Fruit fly (Drosophila melanogaster) whole organism, embryonic: ENCODE measurements around the gene Slu7.

Experiments used
- Atf6 ChIP-seq: fragments of 200-800 bp; sonication (Bioruptor generic); IDR thresholded peaks from 2 replicates; pipeline ENCODE4 v1.3.6; 2022; ENCODE audit warnings: missing biosample characterization, missing genetic modification characterization
- BEAF-32 ChIP-seq: fragments of 200-800 bp; sonication (Bioruptor generic); optimal IDR thresholded peaks from 3 replicates; lab custom pipeline; 2017; ENCODE audit warnings: missing biosample characterization, missing genetic modification characterization, mild to moderate bottlenecking, moderate library complexity, missing genetic modification reagents
- CG10366 ChIP-seq: fragments of 200-800 bp; sonication (Bioruptor generic); IDR thresholded peaks from 2 replicates; pipeline ENCODE4 v1.3.6; 2022; ENCODE audit warnings: missing biosample characterization, missing genetic modification characterization
- CG11695 ChIP-seq: fragments of 200-800 bp; sonication (Bioruptor generic); IDR thresholded peaks from 3 replicates; pipeline ENCODE4 v1.3.6; 2022; ENCODE audit warnings: missing biosample characterization, missing genetic modification characterization
- CG12659 ChIP-seq: fragments of 200-800 bp; sonication (Bioruptor generic); optimal IDR thresholded peaks from 3 replicates; lab custom pipeline; 2017; ENCODE audit warnings: mild to moderate bottlenecking, missing biosample characterization, missing genetic modification reagents, missing genetic modification characterization
- CG12942 ChIP-seq: fragments of 200-800 bp; sonication (Bioruptor generic); optimal IDR thresholded peaks from 3 replicates; lab custom pipeline; 2016; ENCODE audit warnings: missing biosample characterization, missing genetic modification characterization
- CG14050 ChIP-seq: fragments of 200-800 bp; sonication (Bioruptor generic); IDR thresholded peaks from 3 replicates; pipeline ENCODE4 v1.3.6; 2022; ENCODE audit warnings: missing biosample characterization, missing genetic modification characterization
- CG15073 ChIP-seq: fragments of 200-800 bp; sonication (Bioruptor generic); optimal IDR thresholded peaks from 2 replicates; lab custom pipeline; 2016; ENCODE audit warnings: missing biosample characterization, missing genetic modification characterization
- CG15269 ChIP-seq: fragments of 200-800 bp; sonication (Bioruptor generic); optimal IDR thresholded peaks from 2 replicates; lab custom pipeline; 2018; ENCODE audit warnings: missing biosample characterization, mild to moderate bottlenecking, missing genetic modification characterization, moderate library complexity
- CG30020 ChIP-seq: fragments of 200-800 bp; optimal IDR thresholded peaks from 2 replicates; lab custom pipeline; 2019; ENCODE audit warnings: missing biosample characterization, mild to moderate bottlenecking, missing genetic modification characterization, moderate library complexity
- CG3726 ChIP-seq: fragments of 200-800 bp; sonication (Bioruptor generic); IDR thresholded peaks from 3 replicates; pipeline ENCODE4, ENCODE4 v1.3.6; 2022; ENCODE audit warnings: missing biosample characterization, missing genetic modification characterization
- CG4424 ChIP-seq: fragments of 200-800 bp; sonication (Bioruptor generic); optimal IDR thresholded peaks from 3 replicates; lab custom pipeline; 2016; ENCODE audit warnings: missing biosample characterization, missing genetic modification characterization
- CG4854 ChIP-seq: fragments of 200-800 bp; sonication (Bioruptor generic); optimal IDR thresholded peaks from 2 replicates; lab custom pipeline; 2016; ENCODE audit warnings: missing biosample characterization, missing genetic modification characterization, inconsistent platforms
- CG6175 ChIP-seq: fragments of 200-800 bp; sonication (Bioruptor generic); IDR thresholded peaks from 3 replicates; pipeline ENCODE4 v1.3.6; 2022; ENCODE audit warnings: missing biosample characterization, missing genetic modification characterization
- CG6765 ChIP-seq: fragments of 200-800 bp; sonication (Bioruptor generic); optimal IDR thresholded peaks from 3 replicates; lab custom pipeline; 2017; ENCODE audit warnings: missing biosample characterization, mild to moderate bottlenecking, missing genetic modification characterization
- CG7271 ChIP-seq: fragments of 200-800 bp; sonication (Bioruptor generic); optimal IDR thresholded peaks from 2 replicates; lab custom pipeline; 2018; ENCODE audit warnings: missing biosample characterization, mild to moderate bottlenecking, missing genetic modification characterization, moderate library complexity
- CG7987 ChIP-seq: fragments of 200-800 bp; sonication (Bioruptor generic); optimal IDR thresholded peaks from 2 replicates; lab custom pipeline; 2018; ENCODE audit warnings: missing biosample characterization, mild to moderate bottlenecking, missing genetic modification characterization, moderate library complexity
- CG8359 ChIP-seq: fragments of 200-800 bp; sonication (Bioruptor generic); optimal IDR thresholded peaks from 2 replicates; lab custom pipeline; 2017; ENCODE audit warnings: missing biosample characterization, mild to moderate bottlenecking, missing genetic modification characterization, borderline replicate concordance
- CG8388 ChIP-seq: fragments of 200-800 bp; sonication (Bioruptor generic); optimal IDR thresholded peaks from 2 replicates; lab custom pipeline; 2019; ENCODE audit warnings: missing biosample characterization, mild to moderate bottlenecking, missing genetic modification characterization, moderate library complexity
- CG8944 ChIP-seq: fragments of 200-800 bp; sonication (Bioruptor generic); optimal IDR thresholded peaks from 3 replicates; lab custom pipeline; 2016; ENCODE audit warnings: missing biosample characterization, missing genetic modification characterization
- Chrac-16 ChIP-seq: fragments of 200-800 bp; sonication (Bioruptor generic); optimal IDR thresholded peaks from 3 replicates; lab custom pipeline; 2016; ENCODE audit warnings: missing biosample characterization, missing genetic modification characterization
- CoRest ChIP-seq: fragments of 200-800 bp; sonication (Bioruptor generic); optimal IDR thresholded peaks from 3 replicates; lab custom pipeline; 2018; ENCODE audit warnings: missing biosample characterization, mild to moderate bottlenecking, missing genetic modification characterization, moderate library complexity
- CrebB ChIP-seq: fragments of 200-800 bp; sonication (Bioruptor generic); optimal IDR thresholded peaks from 3 replicates; lab custom pipeline; 2018; ENCODE audit warnings: missing biosample characterization, mild to moderate bottlenecking, missing genetic modification characterization
- Gug ChIP-seq: fragments of 200-800 bp; sonication (Bioruptor generic); IDR thresholded peaks from 4 replicates; pipeline ENCODE4 v1.3.6; 2022; ENCODE audit warnings: missing biosample characterization, missing genetic modification characterization
- HmgD ChIP-seq: fragments of 200-800 bp; sonication (Bioruptor generic); optimal IDR thresholded peaks from 3 replicates; lab custom pipeline; 2016; ENCODE audit warnings: missing biosample characterization, missing genetic modification characterization
- Hr39 ChIP-seq: fragments of >200 bp; optimal IDR thresholded peaks from 2 replicates; lab custom pipeline; 2017
- Mad ChIP-seq: fragments of 200-800 bp; sonication (Bioruptor generic); optimal IDR thresholded peaks from 2 replicates; lab custom pipeline; 2016; ENCODE audit warnings: missing biosample characterization, missing genetic modification characterization
- Sox100B ChIP-seq: fragments of 200-800 bp; sonication (Bioruptor generic); optimal IDR thresholded peaks from 3 replicates; lab custom pipeline; 2018; ENCODE audit warnings: missing biosample characterization, mild to moderate bottlenecking, missing genetic modification characterization
- Trl ChIP-seq, 3 experiments: fragments of >200 bp in 2 of 3; fragments of 200-800 bp in 1 of 3; sonication (Bioruptor generic) in 1 of 3; optimal IDR thresholded peaks; 2 replicates in 1 of 3; 3 replicates in 2 of 3; lab custom pipeline; 2016 to 2017; ENCODE audit warnings: missing biosample characterization in 1 of 3, missing genetic modification characterization in 1 of 3
- YL-1 ChIP-seq: fragments of 200-800 bp; sonication (Bioruptor generic); optimal IDR thresholded peaks from 3 replicates; lab custom pipeline; 2017; ENCODE audit warnings: missing biosample characterization, mild to moderate bottlenecking, missing genetic modification characterization
- abd-A ChIP-seq: fragments of 200-800 bp; sonication (Bioruptor generic); optimal IDR thresholded peaks from 3 replicates; lab custom pipeline; 2019; ENCODE audit warnings: missing biosample characterization, mild to moderate bottlenecking, missing genetic modification characterization, moderate library complexity
- ato ChIP-seq: fragments of 200-800 bp; sonication (Bioruptor generic); IDR thresholded peaks from 2 replicates; pipeline ENCODE4 v1.3.6; 2022; ENCODE audit warnings: missing biosample characterization, missing genetic modification characterization; ENCODE audit not compliant: partially characterized antibody
- bab2 ChIP-seq: fragments of 200-800 bp; sonication (Bioruptor generic); optimal IDR thresholded peaks from 2 replicates; lab custom pipeline; 2016; ENCODE audit warnings: missing biosample characterization, missing genetic modification characterization
- btn ChIP-seq: fragments of 200-800 bp; sonication (Bioruptor generic); optimal IDR thresholded peaks from 2 replicates; lab custom pipeline; 2016; ENCODE audit warnings: missing biosample characterization, missing genetic modification characterization
- ci ChIP-seq: fragments of 200-800 bp; sonication (Bioruptor generic); IDR thresholded peaks from 3 replicates; pipeline ENCODE4 v1.3.6; 2022; ENCODE audit warnings: missing biosample characterization, missing genetic modification characterization
- crol ChIP-seq: fragments of 200-800 bp; sonication (Bioruptor generic); IDR thresholded peaks from 2 replicates; pipeline ENCODE4 v1.3.6; 2022; ENCODE audit warnings: missing biosample characterization, missing genetic modification characterization
- danr ChIP-seq: fragments of 200-800 bp; sonication (Bioruptor generic); IDR thresholded peaks from 2 replicates; pipeline ENCODE4 v1.3.6; 2022; ENCODE audit warnings: missing biosample characterization, missing genetic modification characterization
- ewg ChIP-seq: fragments of 200-800 bp; sonication (Bioruptor generic); optimal IDR thresholded peaks from 3 replicates; lab custom pipeline; 2017; ENCODE audit warnings: mild to moderate bottlenecking, missing biosample characterization, missing genetic modification reagents, missing genetic modification characterization
- gem ChIP-seq: fragments of 200-800 bp; sonication (Bioruptor generic); optimal IDR thresholded peaks from 2 replicates; lab custom pipeline; 2019; ENCODE audit warnings: missing biosample characterization, mild to moderate bottlenecking, missing genetic modification characterization, moderate library complexity
- hkb ChIP-seq, 2 experiments: fragments of 200-800 bp in 1 of 2; fragments of >200 bp in 1 of 2; sonication (Bioruptor generic) in 1 of 2; IDR thresholded peaks in 1 of 2; optimal IDR thresholded peaks in 1 of 2; 2 replicates each; pipeline versions ENCODE4 v1.3.6 to Lab custom; 2017 to 2022; ENCODE audit warnings: missing biosample characterization in 1 of 2, missing genetic modification characterization in 1 of 2
- klu ChIP-seq: fragments of 200-800 bp; sonication (Bioruptor generic); IDR thresholded peaks from 2 replicates; pipeline ENCODE4 v1.3.6; 2022; ENCODE audit warnings: missing biosample characterization, missing genetic modification characterization
- nerfin-1 ChIP-seq: fragments of 200-800 bp; sonication (Bioruptor generic); optimal IDR thresholded peaks from 3 replicates; lab custom pipeline; 2019; ENCODE audit warnings: missing biosample characterization, mild to moderate bottlenecking, missing genetic modification characterization, moderate library complexity
- nerfin-2 ChIP-seq: fragments of 200-800 bp; sonication (Bioruptor generic); IDR thresholded peaks from 2 replicates; pipeline ENCODE4 v1.3.6; 2022; ENCODE audit warnings: missing biosample characterization, missing genetic modification characterization; ENCODE audit not compliant: partially characterized antibody
- pnt ChIP-seq: fragments of 200-800 bp; sonication (Bioruptor generic); optimal IDR thresholded peaks from 3 replicates; lab custom pipeline; 2016; ENCODE audit warnings: missing biosample characterization, missing genetic modification characterization
- pzg ChIP-seq: fragments of 200-800 bp; sonication (Bioruptor generic); optimal IDR thresholded peaks from 3 replicates; lab custom pipeline; 2018; ENCODE audit warnings: missing biosample characterization, mild to moderate bottlenecking, missing genetic modification characterization, moderate library complexity
- run ChIP-seq: fragments of 200-800 bp; sonication (Bioruptor generic); optimal IDR thresholded peaks from 3 replicates; lab custom pipeline; 2018; ENCODE audit warnings: missing biosample characterization, mild to moderate bottlenecking, missing genetic modification characterization
- vnd ChIP-seq: fragments of 200-800 bp; sonication (Bioruptor generic); IDR thresholded peaks from 3 replicates; pipeline ENCODE4 v1.3.6; 2022; ENCODE audit warnings: missing biosample characterization, missing genetic modification characterization; ENCODE audit not compliant: partially characterized antibody
- vvl ChIP-seq: fragments of 200-800 bp; sonication (Bioruptor generic); IDR thresholded peaks from 2 replicates; pipeline ENCODE4 v1.3.6; 2022; ENCODE audit warnings: missing biosample characterization, missing genetic modification characterization

Slu7 gene

DNA sequence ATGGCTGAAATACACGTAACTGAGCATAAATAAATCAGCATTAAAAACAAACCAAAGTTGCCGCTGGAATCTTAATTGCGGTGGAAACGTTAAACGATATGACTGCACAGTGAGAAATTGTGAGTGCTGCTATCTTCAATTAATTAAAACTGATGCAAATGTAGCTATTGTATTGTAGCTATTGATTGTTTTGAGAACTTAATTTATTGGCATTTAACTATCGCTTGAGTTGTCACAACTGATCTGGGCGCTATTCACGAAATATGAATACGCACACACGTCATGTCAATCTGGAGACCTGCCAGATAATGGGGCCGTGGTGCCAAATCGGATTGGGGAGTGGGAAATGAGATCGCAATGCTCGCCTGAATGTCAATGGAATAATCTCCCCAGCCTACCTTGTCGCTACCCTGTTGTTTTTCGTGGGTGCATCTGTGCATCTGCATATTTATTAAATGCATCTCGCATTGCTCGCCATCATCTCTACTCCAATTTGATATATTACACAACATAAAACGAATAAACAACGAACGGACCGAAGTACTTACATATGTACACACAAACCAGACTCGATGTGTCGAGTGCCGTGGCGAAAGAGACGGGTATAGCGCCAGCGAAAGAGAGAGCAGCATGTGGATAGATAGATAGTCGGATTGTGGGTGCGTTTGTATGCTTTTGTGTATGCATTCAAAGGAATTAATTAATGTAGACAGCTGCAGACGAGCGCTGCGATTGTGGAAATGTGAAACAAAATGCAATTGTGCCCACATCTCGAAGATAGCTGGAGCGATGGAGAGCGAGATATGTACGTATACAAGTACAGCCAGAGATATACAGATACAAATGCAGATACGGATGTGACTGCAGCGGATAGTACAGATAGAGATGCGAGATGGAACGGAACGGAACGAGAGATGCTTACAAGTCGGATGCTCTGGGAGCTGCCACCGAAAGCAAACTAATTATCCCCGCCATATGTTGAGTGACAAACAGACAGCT is 44.9 kb upstream of the Slu7 start (continued):
- TF ChIP-seq nerfin-2 (GFP tag; lab: Robert Waterston, UW) (no peak), CG6175 (GFP tag; lab: Robert Waterston, UW) (no peak), ewg (GFP tag; lab: Kevin White, UChicago) (no peak), abd-A (no peak), CG7987 (GFP tag; lab: Kevin White, UChicago) (peak; percentile 48), ci (peak; percentile 50; the same call in 2 of the 3 replicates), Chrac-16 (GFP tag; lab: Kevin White, UChicago) (no peak), CG30020 (no peak), HmgD (GFP tag; lab: Kevin White, UChicago) (no peak), btn (GFP tag; lab: Kevin White, UChicago) (no peak), Hr39 (lab: Kevin White, UChicago) (no peak), ato (GFP tag; lab: Robert Waterston, UW) (no peak), run (no peak), hkb (optimal IDR thresholded peaks at IDR 0.05; lab: Kevin White, UChicago) (no peak), hkb (GFP tag; IDR thresholded peaks at IDR 0.05; lab: Robert Waterston, UW) (0 out of 2 replicates have a peak, but pooled peaks have one; percentile 17), CG11695 (no peak; the same call in 2 of the 3 replicates), CG15269 (tag; lab: Kevin White, UChicago) (no peak), vvl (GFP tag; lab: Robert Waterston, UW) (no peak), CG3726 (GFP tag; lab: Robert Waterston, UW) (no peak), gem (peak; percentile 11), CG15073 (GFP tag; lab: Kevin White, UChicago) (no peak), CG4854 (GFP tag; lab: Kevin White, UChicago) (no peak), Mad (GFP tag; lab: Kevin White, UChicago) (no peak), YL-1 (GFP tag; lab: Kevin White, UChicago) (no peak), CG12942 (no peak), CG10366 (GFP tag; lab: Robert Waterston, UW) (no peak), danr (GFP tag; lab: Robert Waterston, UW) (no peak), CrebB (tag; lab: Kevin White, UChicago) (peak; percentile 17), CG8359 (GFP tag; lab: Kevin White, UChicago) (no peak), Atf6 (GFP tag; lab: Robert Waterston, UW) (no peak), CoRest (tag; lab: Kevin White, UChicago) (no peak), nerfin-1 (no peak), klu (GFP tag; lab: Robert Waterston, UW) (no peak), crol (GFP tag; lab: Robert Waterston, UW) (peak; percentile 29; the same call in 1 of the 2 replicates), CG6765 (no peak), CG8388 (no peak), vnd (GFP tag; lab: Robert Waterston, UW) (no peak), CG12659 (GFP tag; lab: Kevin White, UChicago) (no peak), Gug (GFP tag; lab: Robert Waterston, UW) (no peak), BEAF-32 (GFP tag; lab: Kevin White, UChicago) (no peak), CG7271 (tag; lab: Kevin White, UChicago) (no peak), CG8944 (no peak), CG14050 (GFP tag; lab: Robert Waterston, UW) (no peak), CG4424 (GFP tag; lab: Kevin White, UChicago) (no peak), pnt (GFP tag; lab: Kevin White, UChicago) (no peak), bab2 (GFP tag; lab: Kevin White, UChicago) (peak; percentile 46), Trl (optimal IDR thresholded peaks at IDR 0.05; lab: Kevin White, UChicago) (no peak), Trl (GFP tag; optimal IDR thresholded peaks at IDR 0.05; lab: Kevin White, UChicago) (no peak), Sox100B (GFP tag; lab: Kevin White, UChicago) (peak; percentile 14), pzg (GFP tag; lab: Kevin White, UChicago) (no peak)
